Fruit fly (Drosophila melanogaster): ENCODE results near the gene slgA.

Gene slgA

DNA sequence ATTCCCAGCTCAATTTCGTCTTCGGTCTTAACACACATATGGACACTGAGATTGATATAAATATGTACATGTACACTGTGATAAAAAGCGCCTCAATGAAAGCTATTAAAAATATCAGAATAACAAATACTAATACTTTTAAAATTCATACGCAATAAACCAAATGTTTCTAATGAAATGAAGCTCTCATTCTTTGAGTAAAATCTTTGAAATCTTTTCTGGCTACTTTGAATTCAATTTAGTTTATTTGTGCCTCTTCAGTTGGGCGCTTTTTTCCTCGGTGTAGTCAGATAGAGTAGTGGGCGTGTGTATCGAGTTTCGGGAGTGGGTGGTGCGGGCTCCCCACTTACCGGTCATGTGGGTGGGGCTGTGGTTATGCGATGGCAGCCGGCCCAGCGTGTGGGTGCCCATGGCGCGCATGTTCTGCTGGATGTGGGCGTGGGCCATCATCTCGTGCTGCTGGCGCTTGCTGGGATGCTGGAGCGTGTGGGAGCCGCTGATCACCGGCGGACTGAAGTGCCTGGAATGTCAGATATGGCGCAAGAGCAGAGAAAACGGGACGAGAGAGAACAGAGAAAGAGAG, 39.2 kb upstream of the slgA start (continued):
- TF ChIP-seq ATbp (GFP tag; optimal IDR thresholded peaks at IDR 0.05) (peak; percentile 15), CG11093 (GFP tag; IDR thresholded peaks at IDR 0.05) (no peak), CG31441 (GFP tag; IDR thresholded peaks at IDR 0.05) (no peak; the same call in 1 of the 2 replicates), CG14710 (tag; optimal IDR thresholded peaks at IDR 0.05) (peak; percentile 13), CG5953 (GFP tag; IDR thresholded peaks at IDR 0.05) (no peak), CG4730 (GFP tag; IDR thresholded peaks at IDR 0.05) (no peak), nau (GFP tag; optimal IDR thresholded peaks at IDR 0.05) (no peak), ems (GFP tag; optimal IDR thresholded peaks at IDR 0.05) (no peak), CG15514 (GFP tag; optimal IDR thresholded peaks at IDR 0.05) (no peak), chn (GFP tag; optimal IDR thresholded peaks at IDR 0.05) (no peak), nerfin-2 (GFP tag; IDR thresholded peaks at IDR 0.05; ENCODE audit: partially characterized antibody) (no peak), CG12104 (GFP tag; optimal IDR thresholded peaks at IDR 0.05) (no peak), CG17385 (GFP tag; optimal IDR thresholded peaks at IDR 0.05) (peak; percentile 34), NC2β (GFP tag; optimal IDR thresholded peaks at IDR 0.05) (no peak), CG6689 (GFP tag; IDR thresholded peaks at IDR 0.05) (no peak), Oli (tag; optimal IDR thresholded peaks at IDR 0.05) (peak; percentile 32), CG2116 (GFP tag; optimal IDR thresholded peaks at IDR 0.05) (no peak), nmo (GFP tag; optimal IDR thresholded peaks at IDR 0.05) (peak; percentile 31), wor (GFP tag; IDR thresholded peaks at IDR 0.05) (no peak), CkIIα-i1 (GFP tag; IDR thresholded peaks at IDR 0.05) (no peak), eve (GFP tag; optimal IDR thresholded peaks at IDR 0.05) (no peak), Fer1 (GFP tag; optimal IDR thresholded peaks at IDR 0.05) (peak; percentile 48), Elba2 (GFP tag; optimal IDR thresholded peaks at IDR 0.05) (no peak), CG9932 (GFP tag; IDR thresholded peaks at IDR 0.05) (no peak), Rfx (GFP tag; IDR thresholded peaks at IDR 0.05) (0 out of 2 replicates have a peak, but pooled peaks have one; percentile 7), CG9437 (GFP tag; optimal IDR thresholded peaks at IDR 0.05) (no peak), CG2875 (GFP tag; optimal IDR thresholded peaks at IDR 0.05) (peak; percentile 31), CG3726 (GFP tag; IDR thresholded peaks at IDR 0.05) (no peak), Optix (GFP tag; IDR thresholded peaks at IDR 0.05) (no peak), CG11695 (GFP tag; IDR thresholded peaks at IDR 0.05) (no peak), Nf-YA (GFP tag; IDR thresholded peaks at IDR 0.05) (no peak), row (GFP tag; IDR thresholded peaks at IDR 0.05) (peak; percentile 52), HLHmδ (GFP tag; optimal IDR thresholded peaks at IDR 0.05) (no peak), croc (GFP tag; conservative IDR thresholded peaks at IDR 0.05) (no peak), CG4854 (GFP tag; optimal IDR thresholded peaks at IDR 0.05) (no peak), CG10979 (tag; optimal IDR thresholded peaks at IDR 0.05) (peak; percentile 39), Dbx (GFP tag; IDR thresholded peaks at IDR 0.05) (no peak), stc (GFP tag; IDR thresholded peaks at IDR 0.05) (no peak), en (GFP tag; optimal IDR thresholded peaks at IDR 0.05) (no peak), disco-r (GFP tag; optimal IDR thresholded peaks at IDR 0.05) (no peak), CG8388 (GFP tag; optimal IDR thresholded peaks at IDR 0.05) (peak; percentile 20), CG16815 (GFP tag; optimal IDR thresholded peaks at IDR 0.05) (no peak), ERR (GFP tag; optimal IDR thresholded peaks at IDR 0.05) (no peak), CG2712 (tag; optimal IDR thresholded peaks at IDR 0.05) (peak; percentile 21), bigmax (GFP tag; optimal IDR thresholded peaks at IDR 0.05) (no peak), tgo (GFP tag; IDR thresholded peaks at IDR 0.05) (no peak), CG9609 (GFP tag; optimal IDR thresholded peaks at IDR 0.05) (no peak), CG11560 (tag; IDR thresholded peaks at IDR 0.05) (no peak), CG2199 (GFP tag; IDR thresholded peaks at IDR 0.05) (no peak), CG30431 (GFP tag; optimal IDR thresholded peaks at IDR 0.05) (no peak), Trl (optimal IDR thresholded peaks at IDR 0.05) (no peak), Trl (GFP tag; optimal IDR thresholded peaks at IDR 0.05) (no peak)

Data from whole organism, embryonic.